Worm (Caenorhabditis elegans): Measurements from ENCODE around the gene Y57G11B.3.

The Y57G11B.3 gene

ce11 chrIV:14574282-14574869, at the start of gene Y57G11B.3, which contains the start of gene Y57G11B.5:
Y57G11B.3 (minus strand) TSS chrIV:14574382.
Y57G11B.5 (plus strand) TSS chrIV:14574819.
- no peak for TF ChIP-seq K12H6.12 (tag; optimal IDR thresholded peaks at IDR 0.05)
- no peak for TF ChIP-seq ekl-4 (GFP tag; IDR thresholded peaks at IDR 0.05)
- TF ChIP-seq lir-1 (GFP tag; conservative IDR thresholded peaks at IDR 0.05), result no peak
- TF ChIP-seq madf-6 (GFP tag; IDR thresholded peaks at IDR 0.05), result no peak
- TF ChIP-seq F52B5.7 (tag; optimal IDR thresholded peaks at IDR 0.05), result no peak
- no peak for TF ChIP-seq lag-1 (GFP tag; IDR thresholded peaks at IDR 0.05)
- TF ChIP-seq tbx-9 (tag; optimal IDR thresholded peaks at IDR 0.05; ENCODE audit: borderline replicate concordance), result no peak
- no peak for TF ChIP-seq bed-2 (GFP tag; IDR thresholded peaks at IDR 0.05)
- TF ChIP-seq dpl-1 (GFP tag; optimal IDR thresholded peaks at IDR 0.05), result no peak
- no peak for TF ChIP-seq hrde-1 (tag; optimal IDR thresholded peaks at IDR 0.05; ENCODE audit: borderline replicate concordance)
- TF ChIP-seq C06A6.2 (GFP tag; conservative IDR thresholded peaks at IDR 0.05), result no peak
- no peak for TF ChIP-seq chd-7 (tag; optimal IDR thresholded peaks at IDR 0.05)
- no peak for TF ChIP-seq F22D6.2 (tag; optimal IDR thresholded peaks at IDR 0.05)
- no peak for TF ChIP-seq ztf-25 (GFP tag; IDR thresholded peaks at IDR 0.05)

- no peak for TF ChIP-seq ztf-25 (GFP tag; IDR thresholded peaks at IDR 0.05)
- TF ChIP-seq ZK185.1 (tag; optimal IDR thresholded peaks at IDR 0.05; ENCODE audit: poor library complexity, severe bottlenecking), result no peak
- 0 out of 2 replicates have a peak, but pooled peaks have one; percentile 4 for TF ChIP-seq ekl-4 (GFP tag; IDR thresholded peaks at IDR 0.05)
- TF ChIP-seq nhr-90 (tag; optimal IDR thresholded peaks at IDR 0.05), result no peak
- no peak for TF ChIP-seq ceh-79 (tag; optimal IDR thresholded peaks at IDR 0.05)
- TF ChIP-seq mxl-1 (tag; optimal IDR thresholded peaks at IDR 0.05), result no peak
- no peak for TF ChIP-seq ztf-18 (tag; optimal IDR thresholded peaks at IDR 0.05)
- TF ChIP-seq unc-62 (GFP tag; optimal IDR thresholded peaks at IDR 0.05), result no peak
- no peak for TF ChIP-seq ztf-26 (tag; optimal IDR thresholded peaks at IDR 0.05)
- no peak for TF ChIP-seq C17E4.6 (GFP tag; IDR thresholded peaks at IDR 0.05)
- TF ChIP-seq lin-54 (GFP tag; optimal IDR thresholded peaks at IDR 0.05), result no peak
- TF ChIP-seq F33H1.4 (GFP tag; IDR thresholded peaks at IDR 0.05), result no peak
- TF ChIP-seq nfyb-1 (GFP tag; IDR thresholded peaks at IDR 0.05), result no peak
- no peak for TF ChIP-seq lir-1 (GFP tag; conservative IDR thresholded peaks at IDR 0.05)
- TF ChIP-seq rpc-1 (optimal IDR thresholded peaks at IDR 0.05), result no peak
- no peak for TF ChIP-seq rpc-1 (tag; optimal IDR thresholded peaks at IDR 0.05)
- no peak for TF ChIP-seq nfya-2 (GFP tag; IDR thresholded peaks at IDR 0.05)
- 0 out of 2 replicates have a peak, but pooled peaks have one; percentile 33 for TF ChIP-seq dox-1 (GFP tag; IDR thresholded peaks at IDR 0.05)
- no peak for TF ChIP-seq athp-1 (tag; optimal IDR thresholded peaks at IDR 0.05)
- TF ChIP-seq sea-2 (GFP tag; IDR thresholded peaks at IDR 0.05), result no peak
- no peak for TF ChIP-seq tlf-1 (GFP tag; optimal IDR thresholded peaks at IDR 0.05)
- TF ChIP-seq atf-7 (tag; optimal IDR thresholded peaks at IDR 0.05), result no peak
- no peak for TF ChIP-seq tbx-9 (tag; optimal IDR thresholded peaks at IDR 0.05; ENCODE audit: borderline replicate concordance)
- TF ChIP-seq snpc-4 (GFP tag; optimal IDR thresholded peaks at IDR 0.05), result no peak
- TF ChIP-seq snpc-4 (tag; optimal IDR thresholded peaks at IDR 0.05), result no peak
- no peak for TF ChIP-seq lag-1 (GFP tag; IDR thresholded peaks at IDR 0.05)
- TF ChIP-seq tbp1 (GFP tag; optimal IDR thresholded peaks at IDR 0.05), result no peak
- TF ChIP-seq snpc-3.4 (tag; optimal IDR thresholded peaks at IDR 0.05), result no peak
- TF ChIP-seq attf-3 (GFP tag; conservative IDR thresholded peaks at IDR 0.05), result no peak
- no peak for TF ChIP-seq Y79H2A.3 (GFP tag; conservative IDR thresholded peaks at IDR 0.05)
- no peak for TF ChIP-seq repo-1 (tag; optimal IDR thresholded peaks at IDR 0.05)
- no peak for TF ChIP-seq ztf-22 (GFP tag; optimal IDR thresholded peaks at IDR 0.05)
- no peak for TF ChIP-seq snpc-1.3 (tag; optimal IDR thresholded peaks at IDR 0.05; ENCODE audit: insufficient read depth)
- peak; percentile 10 for TF ChIP-seq die-1 (tag; optimal IDR thresholded peaks at IDR 0.05)
- TF ChIP-seq zfh-2 (GFP tag; conservative IDR thresholded peaks at IDR 0.05), result peak; percentile 74
- no peak for TF ChIP-seq ets-4 (GFP tag; optimal IDR thresholded peaks at IDR 0.05)
Measured at ce11 chrIV:14622109-14622508, 47.9 kb upstream of the Y57G11B.3 start.
